Worm (Caenorhabditis elegans) whole organism, L4 larva: ENCODE data around the gene rbm-28.

Experiments
- D1046.2 ChIP-seq: fragments of 200-800 bp; sonication (Bioruptor generic); IDR thresholded peaks from 2 replicates; pipeline ENCODE4 v1.3.6; 2022; ENCODE audit warnings: missing genetic modification characterization, missing compliant biosample characterization
- F10B5.3 ChIP-seq: sonication (generic microtip); optimal IDR thresholded peaks from 2 replicates; lab custom pipeline; 2016; ENCODE audit warnings: mild to moderate bottlenecking, missing genetic modification characterization, missing compliant biosample characterization
- F44E2.7 ChIP-seq: fragments of 200-800 bp; sonication (Bioruptor generic); IDR thresholded peaks from 2 replicates; pipeline ENCODE4 v2.1.2; 2022; ENCODE audit warnings: missing genetic modification characterization, missing compliant biosample characterization
- R02D3.7 ChIP-seq: fragments of 150-350 bp; sonication (generic microtip); optimal IDR thresholded peaks from 3 replicates; lab custom pipeline; 2014; ENCODE audit warnings: missing biosample characterization, missing genetic modification characterization
- T26A8.4 ChIP-seq: fragments of 200-800 bp; sonication (Bioruptor generic); IDR thresholded peaks from 2 replicates; pipeline ENCODE4 v1.3.6; 2022; ENCODE audit warnings: missing genetic modification characterization, missing compliant biosample characterization
- Y105C5A.15 ChIP-seq: fragments of 200-800 bp; sonication (Bioruptor generic); IDR thresholded peaks from 2 replicates; pipeline ENCODE4 v1.3.6; 2022; ENCODE audit warnings: missing genetic modification characterization, missing compliant biosample characterization
- Y48G9A.11 ChIP-seq: fragments of 200-800 bp; sonication (Bioruptor generic); IDR thresholded peaks from 2 replicates; pipeline ENCODE4 v1.3.6; 2022; ENCODE audit warnings: missing genetic modification reagents, missing genetic modification characterization, missing compliant biosample characterization
- Y75B8A.6 ChIP-seq: fragments of 200-800 bp; sonication (Bioruptor generic); IDR thresholded peaks from 2 replicates; pipeline ENCODE4 v1.3.6; 2022; ENCODE audit warnings: missing genetic modification reagents, missing genetic modification characterization, missing compliant biosample characterization
- ama-1 ChIP-seq: fragments of 150-350 bp; optimal IDR thresholded peaks from 2 replicates; lab custom pipeline; 2014; ENCODE audit warnings: inconsistent platforms, mixed read lengths
- ceh-44 ChIP-seq: fragments of 200-800 bp; sonication (Bioruptor generic); IDR thresholded peaks from 2 replicates; pipeline ENCODE4 v1.3.6; 2022; ENCODE audit warnings: missing genetic modification reagents, missing genetic modification characterization, missing compliant biosample characterization
- ceh-62 ChIP-seq: sonication (generic microtip); optimal IDR thresholded peaks from 2 replicates; lab custom pipeline; 2017; ENCODE audit warnings: missing biosample characterization, missing genetic modification characterization
- ctbp-1 ChIP-seq: fragments of 200-800 bp; sonication (Bioruptor generic); IDR thresholded peaks from 2 replicates; pipeline ENCODE4 v1.3.6; 2022; ENCODE audit warnings: missing genetic modification reagents, missing genetic modification characterization, missing compliant biosample characterization
- daf-12 ChIP-seq: fragments of 150-350 bp; optimal IDR thresholded peaks from 2 replicates; lab custom pipeline; 2014; ENCODE audit warnings: missing biosample characterization, missing genetic modification reagents, missing genetic modification characterization
- daf-16 ChIP-seq, 3 experiments: sonication (generic microtip); optimal IDR thresholded peaks; 2 replicates each; lab custom pipeline; 2016 to 2017; ENCODE audit warnings: missing genetic modification characterization in 3 of 3, missing genetic modification reagents in 3 of 3, mild to moderate bottlenecking in 2 of 3, missing compliant biosample characterization in 2 of 3, missing biosample characterization in 1 of 3, moderate library complexity in 1 of 3
- daf-19 ChIP-seq: fragments of 200-800 bp; sonication (Bioruptor generic); conservative IDR thresholded peaks from 2 replicates; pipeline ENCODE4 v1.3.6; 2022; ENCODE audit warnings: missing genetic modification characterization, missing compliant biosample characterization
- daf-8 ChIP-seq: fragments of 200-800 bp; sonication (Bioruptor generic); IDR thresholded peaks from 2 replicates; pipeline ENCODE4 v1.3.6; 2022; ENCODE audit warnings: missing genetic modification characterization, missing compliant biosample characterization
- dmd-8 ChIP-seq: fragments of 200-800 bp; sonication (Bioruptor generic); IDR thresholded peaks from 2 replicates; pipeline ENCODE4 v1.3.6; 2022; ENCODE audit warnings: missing genetic modification characterization, missing compliant biosample characterization
- fkh-10 ChIP-seq: fragments of 150-350 bp; optimal IDR thresholded peaks from 2 replicates; lab custom pipeline; 2014; ENCODE audit warnings: missing biosample characterization, missing genetic modification reagents, missing genetic modification characterization
- fos-1 ChIP-seq: fragments of 150-350 bp; optimal IDR thresholded peaks from 2 replicates; lab custom pipeline; 2014; ENCODE audit warnings: missing biosample characterization, missing genetic modification characterization
- hif-1 ChIP-seq, 2 experiments: sonication (generic microtip); optimal IDR thresholded peaks; 2 replicates each; lab custom pipeline; 2016 to 2017; ENCODE audit warnings: missing compliant biosample characterization in 2 of 2, missing genetic modification characterization in 2 of 2, missing genetic modification reagents in 2 of 2, missing genotype in 2 of 2, mild to moderate bottlenecking in 1 of 2
- hlh-11 ChIP-seq: fragments of 200-800 bp; sonication (Bioruptor generic); optimal IDR thresholded peaks from 2 replicates; lab custom pipeline; 2018; ENCODE audit warnings: mild to moderate bottlenecking, missing genetic modification characterization, missing compliant biosample characterization
- hlh-30 ChIP-seq: sonication (generic microtip); optimal IDR thresholded peaks from 2 replicates; lab custom pipeline; 2017; ENCODE audit warnings: antibody characterized with exemption, mild to moderate bottlenecking, missing genetic modification characterization, missing compliant biosample characterization; ENCODE audit not compliant: insufficient read depth
- lim-7 ChIP-seq: fragments of 200-800 bp; sonication (Bioruptor generic); IDR thresholded peaks from 2 replicates; pipeline ENCODE4 v1.3.6; 2022; ENCODE audit warnings: missing genetic modification characterization, missing compliant biosample characterization
- lin-1 ChIP-seq: fragments of 200-800 bp; sonication (Bioruptor generic); IDR thresholded peaks from 2 replicates; pipeline ENCODE4 v1.3.6; 2022; ENCODE audit warnings: missing genetic modification reagents, missing genetic modification characterization, missing compliant biosample characterization
- lin-29 ChIP-seq: fragments of 200-800 bp; sonication (Bioruptor generic); IDR thresholded peaks from 2 replicates; pipeline ENCODE4 v1.3.6; 2022; ENCODE audit warnings: missing genetic modification reagents, missing genetic modification characterization, missing compliant biosample characterization
- lin-39 ChIP-seq: fragments of 150-350 bp; optimal IDR thresholded peaks from 2 replicates; lab custom pipeline; 2014; ENCODE audit warnings: missing biosample characterization, missing genetic modification reagents, missing genetic modification characterization
- lir-3 ChIP-seq: sonication (generic microtip); optimal IDR thresholded peaks from 2 replicates; lab custom pipeline; 2016; ENCODE audit warnings: mild to moderate bottlenecking, missing genetic modification characterization, missing compliant biosample characterization
- lsy-2 ChIP-seq, 2 experiments: fragments of 150-350 bp in 1 of 2; sonication (generic microtip) in 1 of 2; optimal IDR thresholded peaks; 2 replicates each; lab custom pipeline; 2014 to 2017; ENCODE audit warnings: missing biosample characterization in 2 of 2, missing genetic modification characterization in 2 of 2
- madf-5 ChIP-seq, 2 experiments: fragments of 200-800 bp; sonication (Bioruptor generic); IDR thresholded peaks; 2 replicates each; pipeline ENCODE4 v1.3.6; 2022; ENCODE audit warnings: missing compliant biosample characterization in 2 of 2, missing genetic modification characterization in 2 of 2
- madf-9 ChIP-seq: fragments of 200-800 bp; sonication (Bioruptor generic); conservative IDR thresholded peaks from 2 replicates; pipeline ENCODE4 v1.3.6; 2022; ENCODE audit warnings: missing genetic modification reagents, missing genetic modification characterization, missing compliant biosample characterization
- mdl-1 ChIP-seq, 2 experiments: fragments of 150-350 bp in 1 of 2; sonication (generic microtip) in 1 of 2; optimal IDR thresholded peaks; 2 replicates each; lab custom pipeline; 2014 to 2017; ENCODE audit warnings: missing biosample characterization in 2 of 2, missing genetic modification characterization in 2 of 2
- mdt-29 ChIP-seq: fragments of 200-800 bp; sonication (Bioruptor generic); IDR thresholded peaks from 2 replicates; pipeline ENCODE4 v1.3.6; 2022; ENCODE audit warnings: missing genetic modification reagents, missing genetic modification characterization, missing compliant biosample characterization
- mep-1 ChIP-seq: fragments of 150-350 bp; sonication (generic microtip); optimal IDR thresholded peaks from 3 replicates; lab custom pipeline; 2014; ENCODE audit warnings: missing biosample characterization, missing genetic modification characterization
- mes-2 ChIP-seq: sonication (generic microtip); optimal IDR thresholded peaks from 2 replicates; lab custom pipeline; 2016; ENCODE audit warnings: missing genotype, mild to moderate bottlenecking, missing genetic modification characterization, missing compliant biosample characterization; ENCODE audit not compliant: poor library complexity, severe bottlenecking
- mxl-2 ChIP-seq: fragments of 200-800 bp; sonication (Bioruptor generic); conservative IDR thresholded peaks from 2 replicates; pipeline ENCODE4 v1.3.6; 2022; ENCODE audit warnings: missing genetic modification reagents, missing genetic modification characterization, missing compliant biosample characterization
- nhr-10 ChIP-seq: fragments of 150-350 bp; optimal IDR thresholded peaks from 2 replicates; lab custom pipeline; 2014; ENCODE audit warnings: missing biosample characterization, missing genetic modification characterization
- nhr-11 ChIP-seq: fragments of 150-350 bp; optimal IDR thresholded peaks from 2 replicates; lab custom pipeline; 2014; ENCODE audit warnings: missing biosample characterization, missing genetic modification characterization
- nhr-237 ChIP-seq: sonication (generic microtip); optimal IDR thresholded peaks from 2 replicates; lab custom pipeline; 2017; ENCODE audit warnings: missing biosample characterization, missing genetic modification characterization
- nhr-28 ChIP-seq: fragments of 150-350 bp; optimal IDR thresholded peaks from 2 replicates; lab custom pipeline; 2014; ENCODE audit warnings: missing biosample characterization, missing genetic modification characterization
- nhr-6 ChIP-seq: fragments of 150-350 bp; optimal IDR thresholded peaks from 2 replicates; lab custom pipeline; 2014; ENCODE audit warnings: missing biosample characterization, missing genetic modification characterization
- nhr-77 ChIP-seq: fragments of 150-350 bp; optimal IDR thresholded peaks from 2 replicates; lab custom pipeline; 2014; ENCODE audit warnings: missing biosample characterization, missing genetic modification characterization
- php-3 ChIP-seq: fragments of 200-800 bp; sonication (Bioruptor generic); IDR thresholded peaks from 2 replicates; pipeline ENCODE4 v1.3.6; 2022; ENCODE audit warnings: missing genetic modification reagents, missing genetic modification characterization, missing compliant biosample characterization
- pqm-1 ChIP-seq: sonication (generic microtip); optimal IDR thresholded peaks from 2 replicates; lab custom pipeline; 2017; ENCODE audit warnings: missing biosample characterization, missing genetic modification characterization
- sdz-12 ChIP-seq: fragments of 200-800 bp; sonication (Bioruptor generic); optimal IDR thresholded peaks from 2 replicates; lab custom pipeline; 2018; ENCODE audit warnings: mild to moderate bottlenecking, missing genetic modification characterization, missing compliant biosample characterization
- skn-1 ChIP-seq: fragments of 150-350 bp; optimal IDR thresholded peaks from 2 replicates; lab custom pipeline; 2014; ENCODE audit warnings: missing biosample characterization, missing genetic modification characterization
- spr-1 ChIP-seq: sonication (generic microtip); optimal IDR thresholded peaks from 2 replicates; lab custom pipeline; 2016; ENCODE audit warnings: mild to moderate bottlenecking, missing genetic modification characterization, missing compliant biosample characterization
- spr-3 ChIP-seq: fragments of 200-800 bp; sonication (Bioruptor generic); optimal IDR thresholded peaks from 2 replicates; lab custom pipeline; 2018; ENCODE audit warnings: mild to moderate bottlenecking, missing genetic modification characterization, missing compliant biosample characterization
- tag-97 ChIP-seq: fragments of 200-800 bp; sonication (Bioruptor generic); IDR thresholded peaks from 2 replicates; pipeline ENCODE4 v1.3.6; 2022; ENCODE audit warnings: missing genetic modification characterization, missing compliant biosample characterization
- unc-130 ChIP-seq: sonication (generic microtip); optimal IDR thresholded peaks from 2 replicates; lab custom pipeline; 2016; ENCODE audit warnings: missing genetic modification reagents, missing genetic modification characterization, missing compliant biosample characterization
- unc-62 ChIP-seq, 3 experiments: fragments of 150-350 bp in 1 of 3; sonication (generic microtip); optimal IDR thresholded peaks in 2 of 3; peaks in 1 of 3; 1 replicate in 1 of 3; 2 replicates in 2 of 3; lab custom pipeline; 2014 to 2017; ENCODE audit warnings: missing biosample characterization in 3 of 3, missing genetic modification characterization in 3 of 3, missing genetic modification reagents in 3 of 3, missing genotype in 1 of 3
- zfp-2 ChIP-seq: sonication (generic microtip); optimal IDR thresholded peaks from 2 replicates; lab custom pipeline; 2016; ENCODE audit warnings: mild to moderate bottlenecking, missing genetic modification characterization, missing compliant biosample characterization
- ztf-7 ChIP-seq: fragments of 150-350 bp; optimal IDR thresholded peaks from 2 replicates; lab custom pipeline; 2014; ENCODE audit warnings: missing biosample characterization, missing genetic modification characterization

rbm-28 gene

ce11 chrII:14822419-14822818 lies 34.6 kb upstream of the rbm-28 start:
- TF ChIP-seq mdl-1 (tag; optimal IDR thresholded peaks at IDR 0.05; lab: Kevin White, UChicago) (peak in 1 of 2 experiments; percentile 59), skn-1 (no peak), tag-97 (no peak), lin-1 (GFP tag; lab: Robert Waterston, UW) (peak; percentile 21; the same call in 1 of the 2 replicates), lir-3 (tag; lab: Kevin White, UChicago) (no peak), F44E2.7 (GFP tag; lab: Robert Waterston, UW) (no peak), fkh-10 (GFP tag; lab: Kevin White, UChicago) (no peak), lsy-2 (tag; optimal IDR thresholded peaks at IDR 0.05; lab: Kevin White, UChicago) (peak in 1 of 2 experiments; percentile 59), madf-5 (GFP tag; IDR thresholded peaks at IDR 0.05; lab: Robert Waterston, UW) (no peak), F10B5.3 (no peak), nhr-237 (tag; lab: Kevin White, UChicago) (no peak), sdz-12 (GFP tag; lab: Kevin White, UChicago) (no peak), daf-12 (tag; lab: Kevin White, UChicago) (no peak), D1046.2 (GFP tag; lab: Robert Waterston, UW) (no peak), nhr-6 (tag; lab: Kevin White, UChicago) (peak; percentile 39), dmd-8 (GFP tag; lab: Robert Waterston, UW) (no peak), zfp-2 (tag; lab: Kevin White, UChicago) (no peak), T26A8.4 (GFP tag; lab: Robert Waterston, UW) (no peak), spr-3 (GFP tag; lab: Kevin White, UChicago) (no peak), lim-7 (GFP tag; lab: Robert Waterston, UW) (no peak), ztf-7 (tag; lab: Kevin White, UChicago) (no peak), daf-16 (GFP tag; optimal IDR thresholded peaks at IDR 0.05; lab: Kevin White, UChicago) (no peak), daf-16 (tag; optimal IDR thresholded peaks at IDR 0.05; lab: Kevin White, UChicago) (peak; percentile 69), Y48G9A.11 (GFP tag; lab: Robert Waterston, UW) (no peak), mdt-29 (GFP tag; lab: Robert Waterston, UW) (no peak), fos-1 (tag; lab: Kevin White, UChicago) (no peak), ceh-62 (tag; lab: Kevin White, UChicago) (no peak), nhr-28 (tag; lab: Kevin White, UChicago) (peak; percentile 88), nhr-77 (tag; lab: Kevin White, UChicago) (peak; percentile 97), daf-8 (GFP tag; lab: Robert Waterston, UW) (no peak), Y75B8A.6 (GFP tag; lab: Robert Waterston, UW) (no peak), daf-19 (no peak), nhr-10 (peak; percentile 54), php-3 (0 out of 2 replicates have a peak, but pooled peaks have one; percentile 21), Y105C5A.15 (GFP tag; lab: Robert Waterston, UW) (no peak), hlh-11 (tag; lab: Kevin White, UChicago) (peak; percentile 88), nhr-11 (tag; lab: Kevin White, UChicago) (no peak), madf-9 (no peak), lin-29 (GFP tag; lab: Robert Waterston, UW) (no peak), lin-39 (no peak), R02D3.7 (no peak), ama-1 (lab: Kevin White, UChicago) (no peak), hlh-30 (peak; percentile 79), ctbp-1 (GFP tag; lab: Robert Waterston, UW) (no peak), pqm-1 (no peak), unc-62 (GFP tag; optimal IDR thresholded peaks at IDR 0.05 in 1 of 2; lab: Kevin White, UChicago) (no peak), unc-62 (tag; optimal IDR thresholded peaks at IDR 0.05; lab: Kevin White, UChicago) (no peak), mxl-2 (no peak), ceh-44 (no peak), hif-1 (tag; optimal IDR thresholded peaks at IDR 0.05; lab: Kevin White, UChicago) (peak in 1 of 2 experiments; percentile 3), mep-1 (tag; lab: Kevin White, UChicago) (peak; percentile 80), mes-2 (peak; percentile 63), unc-130 (GFP tag; lab: Kevin White, UChicago) (no peak), spr-1 (peak; percentile 44)
